Fruit fly (Drosophila melanogaster): ENCODE results near the gene Nup98-96.

DNA sequence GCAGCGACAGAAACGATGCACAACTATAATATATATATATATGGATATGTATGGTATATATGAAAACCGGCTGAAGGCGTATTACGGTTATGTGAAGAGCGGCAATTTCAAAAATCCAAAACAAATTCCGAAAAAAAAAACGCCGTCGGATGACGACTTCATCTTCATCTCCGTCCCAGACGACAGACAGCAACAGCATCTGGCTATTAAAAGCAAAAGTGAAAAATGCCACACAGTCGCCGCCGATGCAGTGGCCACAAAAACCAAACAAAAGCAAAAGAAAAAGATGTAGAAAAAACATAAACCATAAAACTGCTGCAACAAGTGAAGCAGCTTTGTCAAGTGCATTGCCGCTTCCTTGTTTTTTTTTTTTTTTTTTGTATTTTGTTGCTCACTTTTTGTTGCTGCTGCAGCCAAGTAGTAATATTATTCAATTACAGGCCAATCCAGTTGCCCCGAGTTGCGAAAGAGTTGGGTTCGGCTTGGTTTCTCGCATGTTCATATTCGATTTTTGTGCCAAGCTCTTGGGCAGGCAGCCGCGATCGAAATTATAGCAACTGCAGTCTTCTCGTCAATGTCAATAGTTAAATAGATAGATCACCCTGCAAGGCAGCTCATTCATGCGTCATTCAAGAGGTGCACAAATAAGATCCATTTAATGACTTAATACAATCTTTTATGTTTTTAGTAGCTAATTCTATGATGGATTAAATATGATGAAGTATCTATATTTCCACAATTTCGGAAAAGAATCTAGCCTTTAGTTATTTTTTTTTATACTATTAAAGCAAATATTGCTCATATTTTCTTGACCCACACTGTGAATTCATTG is 46.6 kb downstream of the Nup98-96 start:
- TF ChIP-seq Snoo (tag; optimal IDR thresholded peaks at IDR 0.05) (no peak), Pif1A (GFP tag; optimal IDR thresholded peaks at IDR 0.05) (peak; percentile 21)
